Worm (Caenorhabditis elegans) whole organism, dauer: ENCODE results near the gene H20J04.1.

ENCODE experiments used
- unc-62 ChIP-seq: sonication (generic microtip); optimal IDR thresholded peaks from 2 replicates; lab custom pipeline; 2017; ENCODE audit warnings: missing biosample characterization, missing genetic modification reagents, missing genetic modification characterization

The H20J04.1 gene

ce11 chrII:4355217-4355616 lies at the start of gene H20J04.1, which contains the start of gene H20J04.7:
Gene H20J04.1 (plus strand): TSS chrII:4355613.
Gene H20J04.7 (minus strand): TSS chrII:4355317.
- no peak for TF ChIP-seq unc-62 (GFP tag; lab: Kevin White, UChicago)

ce11 chrII:4306921-4307630 lies 48.3 kb upstream of the H20J04.1 start, which contains the start of gene Y52E8A.3:
Gene Y52E8A.3 (minus strand): TSS chrII:4306971.
- no peak for TF ChIP-seq unc-62 (GFP tag; lab: Kevin White, UChicago)

ce11 chrII:4312115-4312514 lies 43.3 kb upstream of the H20J04.1 start, which contains the start of gene plep-1:
Gene plep-1 (minus strand): TSS chrII:4312215.
- no peak for TF ChIP-seq unc-62 (GFP tag; lab: Kevin White, UChicago)

- no peak for TF ChIP-seq unc-62 (GFP tag; lab: Kevin White, UChicago)
Measured at ce11 chrII:4316011-4316410, 39.4 kb upstream of the H20J04.1 start, which contains the start of gene srw-40. Gene srw-40 (minus strand): TSS chrII:4316111.

ce11 chrII:4319537-4320019 lies 35.8 kb upstream of the H20J04.1 start, which contains the start of gene Y52E8A.6:
Gene Y52E8A.6 (minus strand): TSS chrII:4319969.
- TF ChIP-seq unc-62 (GFP tag; lab: Kevin White, UChicago), result no peak

ce11 chrII:4320455-4320854 lies 35.0 kb upstream of the H20J04.1 start, which contains the start of gene Y52E8A.2:
Gene Y52E8A.2 (plus strand): TSS chrII:4320836.
- no peak for TF ChIP-seq unc-62 (GFP tag; lab: Kevin White, UChicago)

ce11 chrII:4321766-4322165 lies 33.6 kb upstream of the H20J04.1 start, which contains the start of gene Y52E8A.1:
Gene Y52E8A.1 (plus strand): TSS chrII:4322066.
- no peak for TF ChIP-seq unc-62 (GFP tag; lab: Kevin White, UChicago)

- TF ChIP-seq unc-62 (GFP tag; lab: Kevin White, UChicago), result no peak
Measured at ce11 chrII:4322871-4323270, 32.5 kb upstream of the H20J04.1 start, which contains the start of gene H20J04.6. Gene H20J04.6 (plus strand): TSS chrII:4323256.

ce11 chrII:4324061-4324460 lies 31.4 kb upstream of the H20J04.1 start, which contains the start of gene mog-2:
Gene mog-2 (plus strand): TSS chrII:4324361.
- TF ChIP-seq unc-62 (GFP tag; lab: Kevin White, UChicago), result no peak

ce11 chrII:4326420-4326819 lies 29.0 kb upstream of the H20J04.1 start, which contains the start of gene pfd-2:
Gene pfd-2 (plus strand): TSS chrII:4326720.
- TF ChIP-seq unc-62 (GFP tag; lab: Kevin White, UChicago), result no peak

- no peak for TF ChIP-seq unc-62 (GFP tag; lab: Kevin White, UChicago)
Measured at ce11 chrII:4328716-4329115, 26.7 kb upstream of the H20J04.1 start, which contains the start of gene H20J04.4. Gene H20J04.4 (plus strand): TSS chrII:4329016.

- no peak for TF ChIP-seq unc-62 (GFP tag; lab: Kevin White, UChicago)
Measured at ce11 chrII:4334448-4334847, 21.0 kb upstream of the H20J04.1 start, which contains the start of gene madf-3. Gene madf-3 (plus strand): TSS chrII:4334748.

ce11 chrII:4337731-4338130 lies 17.7 kb upstream of the H20J04.1 start:
- no peak for TF ChIP-seq unc-62 (GFP tag; lab: Kevin White, UChicago)

- TF ChIP-seq unc-62 (GFP tag; lab: Kevin White, UChicago), result no peak
Measured at ce11 chrII:4339882-4340281, 15.5 kb upstream of the H20J04.1 start, which contains the start of gene athp-2. Gene athp-2 (plus strand): TSS chrII:4340182.

- no peak for TF ChIP-seq unc-62 (GFP tag; lab: Kevin White, UChicago)
Measured at ce11 chrII:4341484-4341883, 13.9 kb upstream of the H20J04.1 start.

ce11 chrII:4344317-4344716 lies 11.1 kb upstream of the H20J04.1 start:
- no peak for TF ChIP-seq unc-62 (GFP tag; lab: Kevin White, UChicago)
